Worm (Caenorhabditis elegans) whole organism, L4 larva: Measurements from ENCODE around the gene vps-35.

Experiments
- mep-1 ChIP-seq: fragments of 150-350 bp; sonication (generic microtip); optimal IDR thresholded peaks from 3 replicates; lab custom pipeline; 2014; ENCODE audit warnings: missing biosample characterization, missing genetic modification characterization
- nhr-111 ChIP-seq: fragments of 200-800 bp; sonication (Bioruptor generic); optimal IDR thresholded peaks from 2 replicates; lab custom pipeline; 2018; ENCODE audit warnings: mild to moderate bottlenecking, missing genetic modification characterization, missing compliant biosample characterization

- TF ChIP-seq mep-1 (tag; lab: Kevin White, UChicago) (peak; percentile 61), nhr-111 (GFP tag; lab: Kevin White, UChicago) (no peak)
Observed at ce11 chrII:5918149-5918697, 10.6 kb downstream of the vps-35 start, which contains the start of gene ptp-2.
